Fruit fly (Drosophila melanogaster): Measurements from ENCODE around the gene CG13972.

Gene CG13972

DNA sequence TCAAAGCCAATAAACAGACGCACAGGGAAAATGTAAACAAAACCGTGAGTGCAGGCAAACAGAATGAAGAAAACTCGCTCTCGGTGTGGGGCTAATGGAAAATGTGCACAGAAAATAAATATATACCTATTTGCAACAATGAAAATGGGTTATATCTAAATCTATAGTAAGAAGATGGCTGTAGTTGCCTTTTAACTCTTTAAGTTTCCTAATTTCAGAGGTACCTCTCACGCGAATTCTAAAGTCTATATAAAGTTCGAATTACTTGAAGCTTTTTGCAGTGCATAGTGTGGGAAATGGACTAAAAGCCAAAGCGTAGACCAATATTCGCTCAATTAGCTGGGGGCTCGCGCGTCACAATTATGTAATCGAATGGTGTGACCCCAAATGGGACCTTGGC, 37.9 kb upstream of the CG13972 start (continued):
- TF ChIP-seq Rfx (GFP tag; IDR thresholded peaks at IDR 0.05) = peak; percentile 77
- peak; percentile 64 for TF ChIP-seq Aef1 (GFP tag; IDR thresholded peaks at IDR 0.05)
- TF ChIP-seq Scr (GFP tag; IDR thresholded peaks at IDR 0.05; ENCODE audit: partially characterized antibody) = no peak
- peak; percentile 79 for TF ChIP-seq ind (GFP tag; optimal IDR thresholded peaks at IDR 0.05)
- peak; percentile 80 for TF ChIP-seq CG30403 (GFP tag; optimal IDR thresholded peaks at IDR 0.05)
- peak; percentile 57; the same call in 1 of the 2 replicates for TF ChIP-seq ssp (GFP tag; IDR thresholded peaks at IDR 0.05)
- no peak for TF ChIP-seq CG8478 (optimal IDR thresholded peaks at IDR 0.05)
- peak; percentile 62 for TF ChIP-seq CG12942 (GFP tag; optimal IDR thresholded peaks at IDR 0.05)
- peak in 1 of 2 experiments; percentile 17 for TF ChIP-seq crp (GFP tag; optimal IDR thresholded peaks at IDR 0.05)
- TF ChIP-seq slp2 (GFP tag; optimal IDR thresholded peaks at IDR 0.05) = peak; percentile 71
- peak; percentile 26 for TF ChIP-seq CrebB (tag; optimal IDR thresholded peaks at IDR 0.05)
- TF ChIP-seq wor (GFP tag; IDR thresholded peaks at IDR 0.05) = peak; percentile 76
- TF ChIP-seq CG7745 (tag; optimal IDR thresholded peaks at IDR 0.05) = peak; percentile 29
- peak; percentile 85 for TF ChIP-seq dmrt11E (tag; optimal IDR thresholded peaks at IDR 0.05)
- no peak for TF ChIP-seq cg (GFP tag; optimal IDR thresholded peaks at IDR 0.05)
- TF ChIP-seq dysf (GFP tag; IDR thresholded peaks at IDR 0.05) = peak; percentile 90
- TF ChIP-seq CG15479 (GFP tag; optimal IDR thresholded peaks at IDR 0.05) = no peak
- TF ChIP-seq CG4854 (GFP tag; optimal IDR thresholded peaks at IDR 0.05) = peak; percentile 25
- TF ChIP-seq CG10209 (GFP tag; optimal IDR thresholded peaks at IDR 0.05) = peak; percentile 74
- TF ChIP-seq CG43689 (GFP tag; IDR thresholded peaks at IDR 0.05) = peak; percentile 75
- TF ChIP-seq CG5245 (GFP tag; optimal IDR thresholded peaks at IDR 0.05) = peak; percentile 81
- TF ChIP-seq CG34376 (GFP tag; optimal IDR thresholded peaks at IDR 0.05) = no peak
- peak; percentile 31 for TF ChIP-seq CG4328 (GFP tag; optimal IDR thresholded peaks at IDR 0.05)
- peak; percentile 85 for TF ChIP-seq lab (GFP tag; optimal IDR thresholded peaks at IDR 0.05)
- TF ChIP-seq gcm (GFP tag; optimal IDR thresholded peaks at IDR 0.05) = peak; percentile 81
- TF ChIP-seq CG17359 (tag; optimal IDR thresholded peaks at IDR 0.05) = peak; percentile 90
- peak; percentile 59 for TF ChIP-seq CG9215 (GFP tag; IDR thresholded peaks at IDR 0.05)
- TF ChIP-seq CG1602 (GFP tag; optimal IDR thresholded peaks at IDR 0.05) = peak; percentile 76
- no peak for TF ChIP-seq CG11398 (GFP tag; optimal IDR thresholded peaks at IDR 0.05)
- peak; percentile 58 for TF ChIP-seq psq (GFP tag; optimal IDR thresholded peaks at IDR 0.05)
- TF ChIP-seq CG9932 (GFP tag; IDR thresholded peaks at IDR 0.05) = peak; percentile 55
- TF ChIP-seq stc (GFP tag; IDR thresholded peaks at IDR 0.05) = peak; percentile 82
- TF ChIP-seq Atf3 (GFP tag; optimal IDR thresholded peaks at IDR 0.05) = peak; percentile 63
- peak; percentile 75 for TF ChIP-seq Rx (GFP tag; IDR thresholded peaks at IDR 0.05)
- peak; percentile 92 for TF ChIP-seq dmrt99B (tag; optimal IDR thresholded peaks at IDR 0.05)
- peak; percentile 78 for TF ChIP-seq tgo (GFP tag; IDR thresholded peaks at IDR 0.05)
- peak; percentile 37 for TF ChIP-seq Fer2 (tag; optimal IDR thresholded peaks at IDR 0.05)
- TF ChIP-seq CG15601 (tag; optimal IDR thresholded peaks at IDR 0.05) = peak; percentile 74
- peak; percentile 57; the same call in 2 of the 3 replicates for TF ChIP-seq CG11093 (GFP tag; IDR thresholded peaks at IDR 0.05)
- no peak for TF ChIP-seq vfl (GFP tag; optimal IDR thresholded peaks at IDR 0.05)
- TF ChIP-seq CTCF (GFP tag; optimal IDR thresholded peaks at IDR 0.05) = peak; percentile 8
- TF ChIP-seq CG7372 (GFP tag; IDR thresholded peaks at IDR 0.05) = peak; percentile 59
- TF ChIP-seq sqz (GFP tag; optimal IDR thresholded peaks at IDR 0.05) = peak; percentile 64
- peak; percentile 64 for TF ChIP-seq CG1792 (GFP tag; optimal IDR thresholded peaks at IDR 0.05)
- TF ChIP-seq CG10565 (GFP tag; optimal IDR thresholded peaks at IDR 0.05) = no peak
- TF ChIP-seq Trl (optimal IDR thresholded peaks at IDR 0.05) = no peak
- TF ChIP-seq Trl (GFP tag; optimal IDR thresholded peaks at IDR 0.05) = peak; percentile 66
- TF ChIP-seq z (GFP tag; IDR thresholded peaks at IDR 0.05) = 0 out of 3 replicates have a peak, but pooled peaks have one; percentile 18
- TF ChIP-seq NFAT (GFP tag; IDR thresholded peaks at IDR 0.05) = peak; percentile 65
- TF ChIP-seq CG11695 (GFP tag; IDR thresholded peaks at IDR 0.05) = peak; percentile 79; the same call in 2 of the 3 replicates
- TF ChIP-seq C15 (GFP tag; IDR thresholded peaks at IDR 0.05) = no peak
- TF ChIP-seq CG3838 (GFP tag; optimal IDR thresholded peaks at IDR 0.05) = peak; percentile 32
- peak; percentile 51; the same call in 1 of the 2 replicates for TF ChIP-seq CG17612 (GFP tag; IDR thresholded peaks at IDR 0.05)
